Worm (Caenorhabditis elegans): ENCODE data around the gene srv-10.

DNA sequence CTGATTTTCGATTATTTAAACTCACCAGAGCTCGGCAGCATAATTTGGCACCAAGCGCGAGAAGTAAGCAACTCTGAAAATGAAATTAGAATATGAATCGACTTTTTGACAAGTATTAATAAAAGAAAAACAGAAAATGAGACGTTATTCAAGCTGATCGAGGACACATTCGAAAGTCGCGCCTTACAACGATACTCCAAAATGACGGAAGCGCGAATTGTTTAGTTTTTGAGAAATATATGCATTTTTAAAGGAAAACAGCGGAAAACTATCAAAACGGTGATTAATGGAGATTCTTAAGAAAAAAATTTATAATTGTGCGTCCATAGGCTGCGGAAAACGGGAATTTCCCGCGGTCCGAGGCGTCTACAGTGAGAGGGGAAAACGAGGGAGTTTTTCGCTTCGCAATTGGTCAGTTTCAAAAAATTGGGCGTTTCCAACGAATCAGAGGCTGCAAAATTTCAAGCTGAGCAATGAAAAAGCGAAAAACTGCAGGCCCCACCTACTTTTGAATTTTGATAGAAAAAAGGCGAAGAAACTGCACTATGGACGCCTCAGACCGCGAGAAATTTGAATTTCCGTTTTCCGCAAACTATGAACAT, 13.9 kb downstream of the srv-10 start, which contains the start of gene mes-4:
- TF ChIP-seq F57A8.1 (GFP tag; optimal IDR thresholded peaks at IDR 0.05), result no peak
- TF ChIP-seq T07F8.4 (tag; optimal IDR thresholded peaks at IDR 0.05), result no peak
- no peak for TF ChIP-seq unc-130 (GFP tag; optimal IDR thresholded peaks at IDR 0.05)
- no peak for TF ChIP-seq snpc-4 (GFP tag; optimal IDR thresholded peaks at IDR 0.05)
- TF ChIP-seq snpc-4 (tag; optimal IDR thresholded peaks at IDR 0.05), result no peak
- no peak for TF ChIP-seq ets-4 (GFP tag; optimal IDR thresholded peaks at IDR 0.05)
- TF ChIP-seq unc-62 (GFP tag; optimal IDR thresholded peaks at IDR 0.05), result no peak
- TF ChIP-seq pbrm-1 (GFP tag; IDR thresholded peaks at IDR 0.05), result no peak
- TF ChIP-seq snpc-1.1 (tag; optimal IDR thresholded peaks at IDR 0.05; ENCODE audit: insufficient read depth), result no peak
- no peak for TF ChIP-seq ama-1 (optimal IDR thresholded peaks at IDR 0.05)
- TF ChIP-seq ama-1 (GFP tag; optimal IDR thresholded peaks at IDR 0.05), result no peak
- no peak for TF ChIP-seq let-607 (tag; optimal IDR thresholded peaks at IDR 0.05)
- no peak for TF ChIP-seq mcd-1 (GFP tag; IDR thresholded peaks at IDR 0.05)
- no peak for TF ChIP-seq K12H6.12 (tag; optimal IDR thresholded peaks at IDR 0.05)

Data from whole organism, young adult.